Worm (Caenorhabditis elegans) whole organism, L4 larva: ENCODE measurements around the gene skpt-1.

Experiments
- Y105C5A.15 ChIP-seq: fragments of 200-800 bp; sonication (Bioruptor generic); IDR thresholded peaks from 2 replicates; pipeline ENCODE4 v1.3.6; 2022; ENCODE audit warnings: missing genetic modification characterization, missing compliant biosample characterization
- lin-39 ChIP-seq: fragments of 150-350 bp; optimal IDR thresholded peaks from 2 replicates; lab custom pipeline; 2014; ENCODE audit warnings: missing biosample characterization, missing genetic modification reagents, missing genetic modification characterization

- TF ChIP-seq Y105C5A.15 (no peak), lin-39 (no peak)
Observed at ce11 chrIII:5424363-5424762, 23.8 kb downstream of the skpt-1 start.
